Worm (Caenorhabditis elegans) whole organism, early embryonic: ENCODE measurements around the gene Y53F4B.25.

Source experiments
- B0310.2 ChIP-seq: sonication (generic microtip); optimal IDR thresholded peaks from 2 replicates; lab custom pipeline; 2016; ENCODE audit warnings: mild to moderate bottlenecking, missing genetic modification characterization, missing compliant biosample characterization
- F13C5.2 ChIP-seq: sonication (generic microtip); optimal IDR thresholded peaks from 2 replicates; lab custom pipeline; 2017; ENCODE audit warnings: mild to moderate bottlenecking, missing genetic modification characterization, inconsistent platforms, missing compliant biosample characterization
- aly-1 ChIP-seq: sonication (generic microtip); optimal IDR thresholded peaks from 2 replicates; lab custom pipeline; 2016; ENCODE audit warnings: missing genetic modification characterization, missing compliant biosample characterization
- ama-1 ChIP-seq: fragments of 150-350 bp; optimal IDR thresholded peaks from 2 replicates; lab custom pipeline; 2014
- ceh-13 ChIP-seq: fragments of 200-800 bp; sonication (Bioruptor generic); optimal IDR thresholded peaks from 2 replicates; lab custom pipeline; 2018; ENCODE audit warnings: mild to moderate bottlenecking, missing genetic modification characterization, missing compliant biosample characterization
- ets-7 ChIP-seq: sonication (generic microtip); optimal IDR thresholded peaks from 2 replicates; lab custom pipeline; 2016; ENCODE audit warnings: missing genotype, missing genetic modification characterization, missing compliant biosample characterization
- flt-1 ChIP-seq: fragments of 200-800 bp; sonication (Bioruptor generic); IDR thresholded peaks from 2 replicates; pipeline ENCODE4 v1.3.6; 2022; ENCODE audit warnings: missing genetic modification characterization, missing compliant biosample characterization
- hmbx-1 ChIP-seq: sonication (generic microtip); optimal IDR thresholded peaks from 2 replicates; lab custom pipeline; 2016; ENCODE audit warnings: mild to moderate bottlenecking, missing genetic modification characterization, missing compliant biosample characterization
- hmg-4 ChIP-seq: fragments of 200-800 bp; sonication (Bioruptor generic); optimal IDR thresholded peaks from 2 replicates; lab custom pipeline; 2018; ENCODE audit warnings: mild to moderate bottlenecking, missing genetic modification characterization, missing compliant biosample characterization
- pes-1 ChIP-seq: fragments of 200-800 bp; sonication (Bioruptor generic); IDR thresholded peaks from 2 replicates; pipeline ENCODE4 v1.3.6; 2022; ENCODE audit warnings: missing genetic modification reagents, missing genetic modification characterization, missing compliant biosample characterization
- sea-1 ChIP-seq: fragments of 200-800 bp; sonication (Bioruptor generic); conservative IDR thresholded peaks from 2 replicates; pipeline ENCODE4 v1.3.6; 2022; ENCODE audit warnings: missing genetic modification characterization, missing compliant biosample characterization
- tbx-37 ChIP-seq: fragments of 200-800 bp; sonication (Bioruptor generic); conservative IDR thresholded peaks from 2 replicates; pipeline ENCODE4 v1.3.6; 2022; ENCODE audit warnings: missing genetic modification reagents, missing genetic modification characterization, missing compliant biosample characterization

- no peak for TF ChIP-seq B0310.2 (tag; lab: Kevin White, UChicago)
- TF ChIP-seq ama-1 (lab: Kevin White, UChicago): no peak
- no peak for TF ChIP-seq pes-1 (GFP tag; lab: Robert Waterston, UW)
- no peak for TF ChIP-seq ceh-13 (GFP tag; lab: Kevin White, UChicago)
- TF ChIP-seq flt-1 (GFP tag; lab: Robert Waterston, UW): no peak
- TF ChIP-seq F13C5.2 (tag; lab: Kevin White, UChicago): no peak
- no peak for TF ChIP-seq sea-1
- TF ChIP-seq ets-7 (tag; lab: Kevin White, UChicago): no peak
- TF ChIP-seq aly-1 (tag; lab: Kevin White, UChicago): no peak
- TF ChIP-seq tbx-37 (GFP tag; lab: Robert Waterston, UW): no peak
- no peak for TF ChIP-seq hmg-4 (GFP tag; lab: Kevin White, UChicago)
- no peak for TF ChIP-seq hmbx-1 (tag; lab: Kevin White, UChicago)
Measured at ce11 chrII:15145594-15145993, 9.6 kb downstream of the Y53F4B.25 start, which contains the start of gene Y53F4B.27.
